Worm (Caenorhabditis elegans) whole organism, L4 larva: Measurements from ENCODE around the gene F59B10.5.

Source experiments
- F10B5.3 ChIP-seq: sonication (generic microtip); optimal IDR thresholded peaks from 2 replicates; lab custom pipeline; 2016; ENCODE audit warnings: mild to moderate bottlenecking, missing genetic modification characterization, missing compliant biosample characterization
- F49E8.2 ChIP-seq: sonication (generic microtip); optimal IDR thresholded peaks from 2 replicates; lab custom pipeline; 2016; ENCODE audit warnings: missing compliant biosample characterization, mild to moderate bottlenecking, missing genetic modification characterization, borderline replicate concordance
- Y105C5A.15 ChIP-seq: fragments of 200-800 bp; sonication (Bioruptor generic); IDR thresholded peaks from 2 replicates; pipeline ENCODE4 v1.3.6; 2022; ENCODE audit warnings: missing genetic modification characterization, missing compliant biosample characterization
- Y48G9A.11 ChIP-seq: fragments of 200-800 bp; sonication (Bioruptor generic); IDR thresholded peaks from 2 replicates; pipeline ENCODE4 v1.3.6; 2022; ENCODE audit warnings: missing genetic modification reagents, missing genetic modification characterization, missing compliant biosample characterization
- ZK337.2 ChIP-seq: fragments of 200-800 bp; sonication (Bioruptor generic); IDR thresholded peaks from 2 replicates; pipeline ENCODE4 v1.3.6; 2022; ENCODE audit warnings: missing genetic modification reagents, missing genetic modification characterization, missing compliant biosample characterization
- ZK546.5 ChIP-seq, 2 experiments: sonication (generic microtip); optimal IDR thresholded peaks; 2 replicates each; lab custom pipeline; 2017; ENCODE audit warnings: missing biosample characterization in 2 of 2, missing genetic modification characterization in 2 of 2
- ama-1 ChIP-seq: fragments of 150-350 bp; optimal IDR thresholded peaks from 2 replicates; lab custom pipeline; 2014; ENCODE audit warnings: inconsistent platforms, mixed read lengths
- ceh-32 ChIP-seq: sonication (generic microtip); optimal IDR thresholded peaks from 2 replicates; lab custom pipeline; 2016; ENCODE audit warnings: mild to moderate bottlenecking, missing genetic modification characterization, missing compliant biosample characterization; ENCODE audit not compliant: poor library complexity
- ceh-44 ChIP-seq: fragments of 200-800 bp; sonication (Bioruptor generic); IDR thresholded peaks from 2 replicates; pipeline ENCODE4 v1.3.6; 2022; ENCODE audit warnings: missing genetic modification reagents, missing genetic modification characterization, missing compliant biosample characterization
- ceh-82 ChIP-seq: sonication (generic microtip); optimal IDR thresholded peaks from 2 replicates; lab custom pipeline; 2017; ENCODE audit warnings: missing biosample characterization, missing genetic modification characterization
- ces-1 ChIP-seq: fragments of 150-350 bp; sonication (generic microtip); optimal IDR thresholded peaks from 4 replicates; lab custom pipeline; 2014; ENCODE audit warnings: missing biosample characterization, missing genetic modification reagents, missing genetic modification characterization
- ctbp-1 ChIP-seq: fragments of 200-800 bp; sonication (Bioruptor generic); IDR thresholded peaks from 2 replicates; pipeline ENCODE4 v1.3.6; 2022; ENCODE audit warnings: missing genetic modification reagents, missing genetic modification characterization, missing compliant biosample characterization
- daf-16 ChIP-seq, 3 experiments: sonication (generic microtip); optimal IDR thresholded peaks; 2 replicates each; lab custom pipeline; 2016 to 2017; ENCODE audit warnings: missing genetic modification characterization in 3 of 3, missing genetic modification reagents in 3 of 3, mild to moderate bottlenecking in 2 of 3, missing compliant biosample characterization in 2 of 3, missing biosample characterization in 1 of 3, moderate library complexity in 1 of 3
- daf-19 ChIP-seq: fragments of 200-800 bp; sonication (Bioruptor generic); conservative IDR thresholded peaks from 2 replicates; pipeline ENCODE4 v1.3.6; 2022; ENCODE audit warnings: missing genetic modification characterization, missing compliant biosample characterization
- daf-8 ChIP-seq: fragments of 200-800 bp; sonication (Bioruptor generic); IDR thresholded peaks from 2 replicates; pipeline ENCODE4 v1.3.6; 2022; ENCODE audit warnings: missing genetic modification characterization, missing compliant biosample characterization
- dmd-6 ChIP-seq: fragments of 200-800 bp; sonication (Bioruptor generic); IDR thresholded peaks from 2 replicates; pipeline ENCODE4 v1.3.6; 2022; ENCODE audit warnings: missing genetic modification reagents, missing genetic modification characterization, missing compliant biosample characterization
- dpl-1 ChIP-seq: fragments of 150-350 bp; optimal IDR thresholded peaks from 2 replicates; lab custom pipeline; 2014; ENCODE audit warnings: missing biosample characterization, missing genetic modification reagents, missing genetic modification characterization
- duxl-1 ChIP-seq: sonication (generic microtip); optimal IDR thresholded peaks from 2 replicates; lab custom pipeline; 2016; ENCODE audit warnings: mild to moderate bottlenecking, missing genetic modification characterization, moderate library complexity, missing compliant biosample characterization; ENCODE audit not compliant: poor library complexity
- dve-1 ChIP-seq: sonication (generic microtip); optimal IDR thresholded peaks from 2 replicates; lab custom pipeline; 2017; ENCODE audit warnings: antibody characterized with exemption, mild to moderate bottlenecking, missing genetic modification characterization, missing compliant biosample characterization; ENCODE audit not compliant: insufficient read depth
- egl-27 ChIP-seq: sonication (generic microtip); optimal IDR thresholded peaks from 3 replicates; lab custom pipeline; 2017; ENCODE audit warnings: missing biosample characterization, missing genetic modification reagents, missing genetic modification characterization
- egl-43 ChIP-seq: fragments of 200-800 bp; sonication (Bioruptor generic); IDR thresholded peaks from 2 replicates; pipeline ENCODE4 v1.3.6; 2022; ENCODE audit warnings: missing genetic modification reagents, missing genetic modification characterization, missing compliant biosample characterization
- fos-1 ChIP-seq: fragments of 150-350 bp; optimal IDR thresholded peaks from 2 replicates; lab custom pipeline; 2014; ENCODE audit warnings: missing biosample characterization, missing genetic modification characterization
- gei-8 ChIP-seq: fragments of 200-800 bp; sonication (Bioruptor generic); optimal IDR thresholded peaks from 2 replicates; lab custom pipeline; 2018; ENCODE audit warnings: mild to moderate bottlenecking, missing genetic modification characterization, missing compliant biosample characterization
- hlh-30 ChIP-seq: sonication (generic microtip); optimal IDR thresholded peaks from 2 replicates; lab custom pipeline; 2017; ENCODE audit warnings: antibody characterized with exemption, mild to moderate bottlenecking, missing genetic modification characterization, missing compliant biosample characterization; ENCODE audit not compliant: insufficient read depth
- lin-1 ChIP-seq: fragments of 200-800 bp; sonication (Bioruptor generic); IDR thresholded peaks from 2 replicates; pipeline ENCODE4 v1.3.6; 2022; ENCODE audit warnings: missing genetic modification reagents, missing genetic modification characterization, missing compliant biosample characterization
- lin-15B ChIP-seq: fragments of 150-350 bp; sonication (generic microtip); optimal IDR thresholded peaks from 3 replicates; lab custom pipeline; 2014; ENCODE audit warnings: missing biosample characterization, missing genetic modification characterization
- lin-39 ChIP-seq: fragments of 150-350 bp; optimal IDR thresholded peaks from 2 replicates; lab custom pipeline; 2014; ENCODE audit warnings: missing biosample characterization, missing genetic modification reagents, missing genetic modification characterization
- lir-3 ChIP-seq: sonication (generic microtip); optimal IDR thresholded peaks from 2 replicates; lab custom pipeline; 2016; ENCODE audit warnings: mild to moderate bottlenecking, missing genetic modification characterization, missing compliant biosample characterization
- madf-5 ChIP-seq, 2 experiments: fragments of 200-800 bp; sonication (Bioruptor generic); IDR thresholded peaks; 2 replicates each; pipeline ENCODE4 v1.3.6; 2022; ENCODE audit warnings: missing compliant biosample characterization in 2 of 2, missing genetic modification characterization in 2 of 2
- mdl-1 ChIP-seq, 2 experiments: fragments of 150-350 bp in 1 of 2; sonication (generic microtip) in 1 of 2; optimal IDR thresholded peaks; 2 replicates each; lab custom pipeline; 2014 to 2017; ENCODE audit warnings: missing biosample characterization in 2 of 2, missing genetic modification characterization in 2 of 2
- mep-1 ChIP-seq: fragments of 150-350 bp; sonication (generic microtip); optimal IDR thresholded peaks from 3 replicates; lab custom pipeline; 2014; ENCODE audit warnings: missing biosample characterization, missing genetic modification characterization
- mxl-3 ChIP-seq: fragments of 200-800 bp; sonication (Bioruptor generic); optimal IDR thresholded peaks from 2 replicates; lab custom pipeline; 2018; ENCODE audit warnings: mild to moderate bottlenecking, missing genetic modification characterization, missing compliant biosample characterization
- nhr-102 ChIP-seq: sonication (generic microtip); optimal IDR thresholded peaks from 2 replicates; lab custom pipeline; 2016; ENCODE audit warnings: mild to moderate bottlenecking, missing genetic modification characterization, moderate library complexity, missing compliant biosample characterization
- nhr-111 ChIP-seq: fragments of 200-800 bp; sonication (Bioruptor generic); optimal IDR thresholded peaks from 2 replicates; lab custom pipeline; 2018; ENCODE audit warnings: mild to moderate bottlenecking, missing genetic modification characterization, missing compliant biosample characterization
- nhr-41 ChIP-seq: fragments of 200-800 bp; sonication (Bioruptor generic); IDR thresholded peaks from 2 replicates; pipeline ENCODE4 v1.3.6; 2022; ENCODE audit warnings: missing genetic modification reagents, missing genetic modification characterization, missing compliant biosample characterization
- nhr-6 ChIP-seq: fragments of 150-350 bp; optimal IDR thresholded peaks from 2 replicates; lab custom pipeline; 2014; ENCODE audit warnings: missing biosample characterization, missing genetic modification characterization
- nhr-76 ChIP-seq: fragments of 150-350 bp; optimal IDR thresholded peaks from 2 replicates; lab custom pipeline; 2014; ENCODE audit warnings: missing biosample characterization, missing genetic modification characterization
- php-3 ChIP-seq: fragments of 200-800 bp; sonication (Bioruptor generic); IDR thresholded peaks from 2 replicates; pipeline ENCODE4 v1.3.6; 2022; ENCODE audit warnings: missing genetic modification reagents, missing genetic modification characterization, missing compliant biosample characterization
- pqm-1 ChIP-seq: sonication (generic microtip); optimal IDR thresholded peaks from 2 replicates; lab custom pipeline; 2017; ENCODE audit warnings: missing biosample characterization, missing genetic modification characterization
- rbr-2 ChIP-seq: sonication (generic microtip); optimal IDR thresholded peaks from 2 replicates; lab custom pipeline; 2016; ENCODE audit warnings: missing genotype, missing genetic modification characterization, missing compliant biosample characterization
- sdz-12 ChIP-seq: fragments of 200-800 bp; sonication (Bioruptor generic); optimal IDR thresholded peaks from 2 replicates; lab custom pipeline; 2018; ENCODE audit warnings: mild to moderate bottlenecking, missing genetic modification characterization, missing compliant biosample characterization
- set-16 ChIP-seq: fragments of 200-800 bp; sonication (Bioruptor generic); IDR thresholded peaks from 2 replicates; pipeline ENCODE4 v1.3.6; 2022; ENCODE audit warnings: missing genetic modification reagents, missing genetic modification characterization, missing compliant biosample characterization
- skn-1 ChIP-seq: fragments of 150-350 bp; optimal IDR thresholded peaks from 2 replicates; lab custom pipeline; 2014; ENCODE audit warnings: missing biosample characterization, missing genetic modification characterization
- snpc-4 ChIP-seq: fragments of 150-350 bp; optimal IDR thresholded peaks from 2 replicates; lab custom pipeline; 2014; ENCODE audit warnings: missing biosample characterization, missing genetic modification characterization
- spr-3 ChIP-seq: fragments of 200-800 bp; sonication (Bioruptor generic); optimal IDR thresholded peaks from 2 replicates; lab custom pipeline; 2018; ENCODE audit warnings: mild to moderate bottlenecking, missing genetic modification characterization, missing compliant biosample characterization
- unc-39 ChIP-seq: sonication (generic microtip); optimal IDR thresholded peaks from 2 replicates; lab custom pipeline; 2017; ENCODE audit warnings: missing biosample characterization, missing genetic modification characterization
- zfp-3 ChIP-seq: fragments of 200-800 bp; sonication (Bioruptor generic); conservative IDR thresholded peaks from 2 replicates; pipeline ENCODE4 v1.3.6; 2022; ENCODE audit warnings: missing genetic modification reagents, missing genetic modification characterization, missing compliant biosample characterization
- zip-11 ChIP-seq: fragments of 200-800 bp; sonication (Bioruptor generic); IDR thresholded peaks from 2 replicates; pipeline ENCODE4 v1.3.6; 2022; ENCODE audit warnings: missing genetic modification characterization, missing compliant biosample characterization
- zip-2 ChIP-seq: fragments of 150-350 bp; optimal IDR thresholded peaks from 2 replicates; lab custom pipeline; 2014; ENCODE audit warnings: missing biosample characterization, missing genetic modification characterization

F59B10.5 gene

DNA sequence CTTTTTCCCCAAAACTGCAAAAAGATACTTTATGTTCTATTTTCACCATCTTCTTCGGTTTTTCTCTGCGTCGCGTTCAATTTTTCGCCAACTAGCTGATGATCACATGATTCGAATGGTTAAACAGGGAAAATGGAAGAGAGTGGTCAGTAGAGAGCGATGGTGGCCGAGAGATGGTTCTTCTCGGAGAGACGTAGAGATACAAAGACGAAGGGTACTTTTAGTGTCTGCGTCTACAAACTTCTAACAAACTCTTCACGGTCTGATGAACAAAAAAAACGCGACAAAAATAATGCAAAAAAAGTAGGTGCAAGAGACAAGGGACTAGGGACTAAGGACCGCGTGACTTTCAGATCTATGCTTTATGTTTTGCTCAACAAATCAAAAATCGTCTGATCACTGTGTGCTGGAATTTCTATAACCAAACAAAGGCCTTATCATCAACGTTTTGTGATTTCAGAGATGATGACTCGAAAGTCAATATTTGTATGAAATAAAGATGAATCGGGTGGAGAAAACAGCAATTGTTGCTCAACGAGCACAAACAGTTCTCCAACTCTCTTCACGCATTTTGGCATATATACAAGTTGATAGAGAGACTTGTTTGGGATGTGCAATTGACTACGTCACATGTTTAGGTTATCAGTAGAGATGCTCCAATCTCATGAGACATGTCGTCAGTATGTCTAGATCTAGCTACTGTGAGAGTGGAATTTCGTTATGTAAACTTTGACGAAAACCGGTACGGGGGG, 28.7 kb upstream of the F59B10.5 start (continued):
- TF ChIP-seq spr-3 (GFP tag; lab: Kevin White, UChicago) (peak; percentile 26), zfp-3 (0 out of 2 replicates have a peak, but pooled peaks have one; percentile 42), nhr-6 (tag; lab: Kevin White, UChicago) (peak; percentile 66), lin-39 (no peak), fos-1 (peak; percentile 66), mdl-1 (tag; optimal IDR thresholded peaks at IDR 0.05; lab: Kevin White, UChicago) (peak; percentile 76 to 91), ceh-44 (GFP tag; lab: Robert Waterston, UW) (no peak), zip-11 (GFP tag; lab: Robert Waterston, UW) (no peak), ceh-32 (no peak), lin-1 (peak; percentile 77; the same call in 1 of the 2 replicates), gei-8 (GFP tag; lab: Kevin White, UChicago) (peak; percentile 74), Y105C5A.15 (GFP tag; lab: Robert Waterston, UW) (0 out of 2 replicates have a peak, but pooled peaks have one; percentile 24), nhr-102 (peak; percentile 72), daf-8 (no peak), mep-1 (tag; lab: Kevin White, UChicago) (peak; percentile 89), snpc-4 (no peak), skn-1 (no peak), mxl-3 (GFP tag; lab: Kevin White, UChicago) (peak; percentile 60), nhr-111 (no peak), ceh-82 (tag; lab: Kevin White, UChicago) (no peak), dve-1 (peak; percentile 96), F10B5.3 (tag; lab: Kevin White, UChicago) (no peak), sdz-12 (GFP tag; lab: Kevin White, UChicago) (peak; percentile 7), duxl-1 (tag; lab: Kevin White, UChicago) (peak; percentile 70), daf-16 (GFP tag; optimal IDR thresholded peaks at IDR 0.05; lab: Kevin White, UChicago) (peak in 1 of 2 experiments; percentile 79), daf-16 (tag; optimal IDR thresholded peaks at IDR 0.05; lab: Kevin White, UChicago) (peak; percentile 86), egl-43 (GFP tag; lab: Robert Waterston, UW) (peak; percentile 77), egl-27 (tag; lab: Kevin White, UChicago) (no peak), zip-2 (no peak), ama-1 (lab: Kevin White, UChicago) (peak; percentile 82), ZK337.2 (peak; percentile 6; the same call in 1 of the 2 replicates), pqm-1 (no peak), dmd-6 (GFP tag; lab: Robert Waterston, UW) (peak; percentile 87), F49E8.2 (no peak), ctbp-1 (GFP tag; lab: Robert Waterston, UW) (peak; percentile 80), Y48G9A.11 (GFP tag; lab: Robert Waterston, UW) (no peak), daf-19 (GFP tag; lab: Robert Waterston, UW) (no peak), php-3 (GFP tag; lab: Robert Waterston, UW) (peak; percentile 40), hlh-30 (tag; lab: Kevin White, UChicago) (peak; percentile 99), rbr-2 (tag; lab: Kevin White, UChicago) (peak; percentile 83), ces-1 (GFP tag; lab: Kevin White, UChicago) (peak; percentile 63), nhr-76 (tag; lab: Kevin White, UChicago) (peak; percentile 64), lin-15B (no peak), dpl-1 (GFP tag; lab: Kevin White, UChicago) (peak; percentile 64), ZK546.5 (tag; optimal IDR thresholded peaks at IDR 0.05; lab: Kevin White, UChicago) (peak in 1 of 2 experiments; percentile 33), madf-5 (GFP tag; IDR thresholded peaks at IDR 0.05; lab: Robert Waterston, UW) (no peak; a peak in 1 of 4 replicates), nhr-41 (GFP tag; lab: Robert Waterston, UW) (peak; percentile 24; the same call in 1 of the 2 replicates), set-16 (GFP tag; lab: Robert Waterston, UW) (peak; percentile 55), unc-39 (tag; lab: Kevin White, UChicago) (no peak), lir-3 (tag; lab: Kevin White, UChicago) (no peak)
